Fruit fly (Drosophila melanogaster) whole organism, embryonic: ENCODE measurements around the gene Irbp.

Experiments used
- ATbp ChIP-seq: fragments of 200-800 bp; sonication (Bioruptor generic); optimal IDR thresholded peaks from 2 replicates; lab custom pipeline; 2017; ENCODE audit warnings: missing biosample characterization, mild to moderate bottlenecking, missing genetic modification characterization, missing genetic modification reagents
- Abd-B ChIP-seq: fragments of 200-800 bp; sonication (Bioruptor generic); optimal IDR thresholded peaks from 2 replicates; lab custom pipeline; 2018; ENCODE audit warnings: missing biosample characterization, mild to moderate bottlenecking, missing genetic modification characterization, moderate library complexity
- Atf6 ChIP-seq: fragments of 200-800 bp; sonication (Bioruptor generic); IDR thresholded peaks from 2 replicates; pipeline ENCODE4 v1.3.6; 2022; ENCODE audit warnings: missing biosample characterization, missing genetic modification characterization
- CG10366 ChIP-seq: fragments of 200-800 bp; sonication (Bioruptor generic); IDR thresholded peaks from 2 replicates; pipeline ENCODE4 v1.3.6; 2022; ENCODE audit warnings: missing biosample characterization, missing genetic modification characterization
- CG12219 ChIP-seq: fragments of 200-800 bp; sonication (Bioruptor generic); optimal IDR thresholded peaks from 3 replicates; lab custom pipeline; 2018; ENCODE audit warnings: missing biosample characterization, mild to moderate bottlenecking, missing genetic modification characterization
- CG13424 ChIP-seq: fragments of 200-800 bp; sonication (Bioruptor generic); optimal IDR thresholded peaks from 2 replicates; lab custom pipeline; 2019; ENCODE audit warnings: missing biosample characterization, mild to moderate bottlenecking, missing genetic modification characterization, moderate library complexity
- CG14965 ChIP-seq: fragments of 200-800 bp; sonication (Bioruptor generic); optimal IDR thresholded peaks from 2 replicates; lab custom pipeline; 2016; ENCODE audit warnings: missing biosample characterization, missing genetic modification characterization, borderline replicate concordance
- CG15269 ChIP-seq: fragments of 200-800 bp; sonication (Bioruptor generic); optimal IDR thresholded peaks from 2 replicates; lab custom pipeline; 2018; ENCODE audit warnings: missing biosample characterization, mild to moderate bottlenecking, missing genetic modification characterization, moderate library complexity
- CG17829 ChIP-seq: fragments of 200-800 bp; optimal IDR thresholded peaks from 2 replicates; lab custom pipeline; 2019; ENCODE audit warnings: missing biosample characterization, mild to moderate bottlenecking, missing genetic modification characterization, moderate library complexity
- CG1832 ChIP-seq: fragments of 200-800 bp; sonication (Bioruptor generic); optimal IDR thresholded peaks from 2 replicates; lab custom pipeline; 2017; ENCODE audit warnings: missing biosample characterization, mild to moderate bottlenecking, missing genetic modification characterization, inconsistent platforms
- CG18476 ChIP-seq: fragments of 200-800 bp; sonication (Bioruptor generic); optimal IDR thresholded peaks from 2 replicates; lab custom pipeline; 2016; ENCODE audit warnings: missing biosample characterization, mild to moderate bottlenecking, missing genetic modification characterization
- CG2199 ChIP-seq: fragments of 200-800 bp; sonication (Bioruptor generic); IDR thresholded peaks from 3 replicates; pipeline ENCODE4 v1.3.6; 2022; ENCODE audit warnings: missing biosample characterization, missing genetic modification characterization
- CG2712 ChIP-seq: fragments of 200-800 bp; optimal IDR thresholded peaks from 3 replicates; lab custom pipeline; 2019; ENCODE audit warnings: missing biosample characterization, mild to moderate bottlenecking, missing genetic modification characterization, moderate library complexity
- CG4282 ChIP-seq: fragments of 200-800 bp; sonication (Bioruptor generic); optimal IDR thresholded peaks from 2 replicates; lab custom pipeline; 2016; ENCODE audit warnings: missing biosample characterization, missing genetic modification characterization
- CG4617 ChIP-seq: fragments of 200-800 bp; sonication (Bioruptor generic); optimal IDR thresholded peaks from 3 replicates; lab custom pipeline; 2016; ENCODE audit warnings: missing biosample characterization, missing genetic modification characterization, borderline replicate concordance
- CG6272 ChIP-seq: fragments of 200-800 bp; sonication (Bioruptor generic); IDR thresholded peaks from 2 replicates; pipeline ENCODE4 v1.3.6; 2022; ENCODE audit warnings: missing biosample characterization, missing genetic modification characterization
- CG6654 ChIP-seq: fragments of 200-800 bp; sonication (Bioruptor generic); optimal IDR thresholded peaks from 2 replicates; lab custom pipeline; 2017; ENCODE audit warnings: missing biosample characterization, mild to moderate bottlenecking, missing genetic modification characterization
- CG7745 ChIP-seq: fragments of 200-800 bp; sonication (Bioruptor generic); optimal IDR thresholded peaks from 2 replicates; lab custom pipeline; 2018; ENCODE audit warnings: missing biosample characterization, mild to moderate bottlenecking, missing genetic modification characterization, moderate library complexity
- CHES-1-like ChIP-seq: fragments of 200-800 bp; sonication (Bioruptor generic); optimal IDR thresholded peaks from 2 replicates; lab custom pipeline; 2016; ENCODE audit warnings: missing biosample characterization, missing genetic modification characterization
- CrebB ChIP-seq: fragments of 200-800 bp; sonication (Bioruptor generic); optimal IDR thresholded peaks from 3 replicates; lab custom pipeline; 2018; ENCODE audit warnings: missing biosample characterization, mild to moderate bottlenecking, missing genetic modification characterization
- Ets97D ChIP-seq: fragments of 200-800 bp; sonication (Bioruptor generic); optimal IDR thresholded peaks from 3 replicates; lab custom pipeline; 2016; ENCODE audit warnings: missing biosample characterization, missing genetic modification characterization
- H2.0 ChIP-seq: fragments of 200-800 bp; sonication (Bioruptor generic); IDR thresholded peaks from 2 replicates; pipeline ENCODE4 v1.3.6; 2022; ENCODE audit warnings: missing biosample characterization, missing genetic modification characterization
- HLH4C ChIP-seq: fragments of 200-800 bp; sonication (Bioruptor generic); IDR thresholded peaks from 3 replicates; pipeline ENCODE4 v1.3.6; 2022; ENCODE audit warnings: missing biosample characterization, missing genetic modification characterization; ENCODE audit not compliant: partially characterized antibody
- Hey ChIP-seq: fragments of 200-800 bp; sonication (Bioruptor generic); optimal IDR thresholded peaks from 3 replicates; lab custom pipeline; 2018; ENCODE audit warnings: missing biosample characterization, mild to moderate bottlenecking, missing genetic modification characterization
- Hr78 ChIP-seq, 2 experiments: fragments of 200-800 bp in 1 of 2; fragments of >200 bp in 1 of 2; sonication (Bioruptor generic) in 1 of 2; optimal IDR thresholded peaks; 2 replicates each; lab custom pipeline; 2017 to 2019; ENCODE audit warnings: missing biosample characterization in 2 of 2, missing genetic modification characterization in 2 of 2, mild to moderate bottlenecking in 1 of 2, moderate library complexity in 1 of 2
- Nf-YA ChIP-seq: fragments of 200-800 bp; sonication (Bioruptor generic); IDR thresholded peaks from 2 replicates; pipeline ENCODE4 v1.3.6; 2022; ENCODE audit warnings: missing biosample characterization, missing genetic modification characterization
- Nf-YC ChIP-seq: fragments of 200-800 bp; optimal IDR thresholded peaks from 3 replicates; lab custom pipeline; 2019; ENCODE audit warnings: missing biosample characterization, mild to moderate bottlenecking, missing genetic modification characterization, moderate library complexity
- Scr ChIP-seq: fragments of 200-800 bp; sonication (Bioruptor generic); IDR thresholded peaks from 2 replicates; pipeline ENCODE4 v1.3.6; 2022; ENCODE audit warnings: missing biosample characterization, missing genetic modification characterization; ENCODE audit not compliant: partially characterized antibody
- Xbp1 ChIP-seq: fragments of 200-800 bp; sonication (Bioruptor generic); optimal IDR thresholded peaks from 3 replicates; lab custom pipeline; 2016; ENCODE audit warnings: missing biosample characterization, mild to moderate bottlenecking, missing genetic modification characterization
- amos ChIP-seq: fragments of 200-800 bp; sonication (Bioruptor generic); IDR thresholded peaks from 2 replicates; pipeline ENCODE4 v1.3.6; 2022; ENCODE audit warnings: missing biosample characterization, missing genetic modification characterization; ENCODE audit not compliant: partially characterized antibody
- ase ChIP-seq: fragments of 200-800 bp; sonication (Bioruptor generic); IDR thresholded peaks from 3 replicates; pipeline ENCODE4 v1.3.6; 2022; ENCODE audit warnings: missing biosample characterization, missing genetic modification characterization
- bigmax ChIP-seq: fragments of 200-800 bp; sonication (Bioruptor generic); optimal IDR thresholded peaks from 2 replicates; lab custom pipeline; 2018; ENCODE audit warnings: missing biosample characterization, mild to moderate bottlenecking, missing genetic modification characterization
- dmrt11E ChIP-seq: fragments of 200-800 bp; sonication (Bioruptor generic); optimal IDR thresholded peaks from 3 replicates; lab custom pipeline; 2018; ENCODE audit warnings: missing biosample characterization, mild to moderate bottlenecking, missing genetic modification characterization, moderate library complexity
- ftz-f1 ChIP-seq: fragments of 200-800 bp; sonication (Bioruptor generic); optimal IDR thresholded peaks from 2 replicates; lab custom pipeline; 2016; ENCODE audit warnings: missing biosample characterization, missing genetic modification characterization
- gem ChIP-seq: fragments of 200-800 bp; sonication (Bioruptor generic); optimal IDR thresholded peaks from 2 replicates; lab custom pipeline; 2019; ENCODE audit warnings: missing biosample characterization, mild to moderate bottlenecking, missing genetic modification characterization, moderate library complexity
- gfzf ChIP-seq: fragments of 200-800 bp; sonication (Bioruptor generic); optimal IDR thresholded peaks from 2 replicates; lab custom pipeline; 2016; ENCODE audit warnings: missing biosample characterization, mild to moderate bottlenecking, missing genetic modification characterization, moderate library complexity
- insv ChIP-seq, 2 experiments: fragments of 200-800 bp; sonication (Bioruptor generic); optimal IDR thresholded peaks; 3 replicates each; lab custom pipeline; 2016 to 2018; ENCODE audit warnings: missing biosample characterization in 2 of 2, missing genetic modification characterization in 2 of 2
- nmo ChIP-seq: fragments of 200-800 bp; sonication (Bioruptor generic); optimal IDR thresholded peaks from 2 replicates; lab custom pipeline; 2018; ENCODE audit warnings: missing biosample characterization, mild to moderate bottlenecking, missing genetic modification characterization, moderate library complexity
- oc ChIP-seq: fragments of 200-800 bp; sonication (Bioruptor generic); optimal IDR thresholded peaks from 2 replicates; lab custom pipeline; 2018; ENCODE audit warnings: missing biosample characterization, mild to moderate bottlenecking, missing genetic modification characterization, moderate library complexity
- p53 ChIP-seq: fragments of 200-800 bp; sonication (Bioruptor generic); optimal IDR thresholded peaks from 2 replicates; lab custom pipeline; 2016; ENCODE audit warnings: missing biosample characterization, missing genetic modification characterization
- pan ChIP-seq, 4 experiments: fragments of >200 bp in 3 of 4; fragments of 200-800 bp in 1 of 4; sonication (Bioruptor generic) in 1 of 4; optimal IDR thresholded peaks in 3 of 4; IDR thresholded peaks in 1 of 4; 2 replicates each; pipeline versions ENCODE4 v1.3.6 to Lab custom; 2017 to 2022; ENCODE audit warnings: missing biosample characterization in 2 of 4, missing genetic modification characterization in 2 of 4, mixed read lengths in 1 of 4
- prd ChIP-seq, 3 experiments: fragments of >200 bp in 2 of 3; fragments of 200-800 bp in 1 of 3; sonication (Bioruptor generic) in 1 of 3; optimal IDR thresholded peaks in 2 of 3; IDR thresholded peaks in 1 of 3; 2 replicates in 2 of 3; 3 replicates in 1 of 3; pipeline versions ENCODE4 v1.3.6 to Lab custom; 2017 to 2022; ENCODE audit warnings: missing biosample characterization in 1 of 3, missing genetic modification characterization in 1 of 3
- pum ChIP-seq: fragments of 200-800 bp; sonication (Bioruptor generic); optimal IDR thresholded peaks from 2 replicates; lab custom pipeline; 2016; ENCODE audit warnings: missing biosample characterization, missing genetic modification characterization
- ranshi ChIP-seq: fragments of 200-800 bp; sonication (Bioruptor generic); IDR thresholded peaks from 2 replicates; pipeline ENCODE4 v1.3.6; 2022; ENCODE audit warnings: missing biosample characterization, missing genetic modification characterization
- rib ChIP-seq: fragments of 200-800 bp; sonication (Bioruptor generic); IDR thresholded peaks from 2 replicates; pipeline ENCODE4 v1.3.6; 2022; ENCODE audit warnings: missing biosample characterization, missing genetic modification characterization
- trh ChIP-seq: fragments of 200-800 bp; sonication (Bioruptor generic); optimal IDR thresholded peaks from 2 replicates; lab custom pipeline; 2016; ENCODE audit warnings: missing biosample characterization, missing genetic modification characterization
- ttk ChIP-seq: fragments of 200-800 bp; sonication (Bioruptor generic); IDR thresholded peaks from 2 replicates; pipeline ENCODE4 v2.1.2; 2022; ENCODE audit warnings: missing biosample characterization, missing genetic modification characterization

The Irbp gene

DNA sequence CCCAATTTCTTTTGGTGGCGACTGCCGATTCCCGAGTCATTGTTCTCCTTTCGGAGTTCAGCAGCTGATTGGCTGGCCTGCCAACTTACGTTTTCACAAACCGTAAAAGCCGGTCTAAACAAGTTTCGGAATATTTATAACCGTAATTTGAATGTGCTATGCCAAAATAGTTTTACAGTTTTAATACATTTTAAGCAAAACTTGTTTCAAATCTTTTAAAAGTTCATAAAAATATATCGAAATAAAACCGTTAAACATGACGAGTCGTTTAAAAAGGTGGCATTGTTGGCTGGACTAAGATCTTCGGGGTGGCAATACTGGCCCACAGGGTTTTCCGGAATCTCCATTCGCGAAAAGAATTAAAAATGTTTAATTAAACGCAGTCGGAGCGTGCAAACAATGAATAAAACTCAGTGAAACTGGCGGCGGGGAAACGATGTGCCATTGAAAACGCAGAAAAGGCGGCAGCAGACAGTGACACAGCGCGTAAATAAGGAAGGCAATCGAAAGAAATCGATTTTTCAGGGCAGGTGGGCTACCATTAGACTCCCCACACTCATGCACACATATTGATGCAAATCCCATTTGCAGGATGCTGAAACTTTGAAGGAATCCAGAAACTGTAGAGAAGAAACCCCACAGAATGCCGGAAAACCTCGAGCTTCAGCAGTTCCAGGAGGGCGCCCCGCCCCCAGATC is 25.8 kb downstream of the Irbp start, which contains the start of the genes Exd2 and CG5281 (continued):
- peak; percentile 44 for TF ChIP-seq CG17829
- TF ChIP-seq Nf-YC (tag; lab: Kevin White, UChicago): peak; percentile 25
- TF ChIP-seq trh: no peak
- TF ChIP-seq CG6654 (GFP tag; lab: Kevin White, UChicago): no peak
- TF ChIP-seq rib (GFP tag; lab: Robert Waterston, UW): no peak
- no peak for TF ChIP-seq CG7745 (tag; lab: Kevin White, UChicago)
- peak; percentile 67 for TF ChIP-seq CG15269 (tag; lab: Kevin White, UChicago)
- TF ChIP-seq Hey: peak; percentile 21
- no peak for TF ChIP-seq gem (tag; lab: Kevin White, UChicago)
- TF ChIP-seq pan (optimal IDR thresholded peaks at IDR 0.05; lab: Kevin White, UChicago): no peak
- no peak for TF ChIP-seq pan (GFP tag; optimal IDR thresholded peaks at IDR 0.05 in 1 of 2, IDR thresholded peaks at IDR 0.05 in 1 of 2)
- no peak for TF ChIP-seq Hr78 (GFP tag; optimal IDR thresholded peaks at IDR 0.05; lab: Kevin White, UChicago)
- peak; percentile 47 for TF ChIP-seq CG2712 (tag; lab: Kevin White, UChicago)
- TF ChIP-seq CG1832 (GFP tag; lab: Kevin White, UChicago): no peak
- TF ChIP-seq CG6272 (GFP tag; lab: Robert Waterston, UW): no peak
- no peak for TF ChIP-seq bigmax (GFP tag; lab: Kevin White, UChicago)
- no peak; the same call in 1 of the 2 replicates for TF ChIP-seq H2.0
- TF ChIP-seq HLH4C: no peak
- TF ChIP-seq CHES-1-like: peak; percentile 45
- TF ChIP-seq nmo (GFP tag; lab: Kevin White, UChicago): peak; percentile 63
- TF ChIP-seq ranshi: no peak
- peak; percentile 17; the same call in 1 of the 2 replicates for TF ChIP-seq Atf6 (GFP tag; lab: Robert Waterston, UW)
- TF ChIP-seq insv (GFP tag; optimal IDR thresholded peaks at IDR 0.05; lab: Kevin White, UChicago): peak in 1 of 2 experiments; percentile 23
- TF ChIP-seq Ets97D (GFP tag; lab: Kevin White, UChicago): peak; percentile 91
- TF ChIP-seq Abd-B: peak; percentile 53
- no peak for TF ChIP-seq CG4282
- TF ChIP-seq CG18476 (GFP tag; lab: Kevin White, UChicago): peak; percentile 41
- no peak for TF ChIP-seq prd (optimal IDR thresholded peaks at IDR 0.05; lab: Kevin White, UChicago)
- TF ChIP-seq prd (GFP tag; IDR thresholded peaks at IDR 0.05; lab: Robert Waterston, UW): 0 out of 3 replicates have a peak, but pooled peaks have one; percentile 22
- no peak for TF ChIP-seq ftz-f1 (GFP tag; lab: Kevin White, UChicago)
- TF ChIP-seq ATbp (GFP tag; lab: Kevin White, UChicago): no peak
- TF ChIP-seq gfzf: peak; percentile 26
- TF ChIP-seq CG2199 (GFP tag; lab: Robert Waterston, UW): no peak
- peak; percentile 74 for TF ChIP-seq CG4617
- no peak for TF ChIP-seq ttk
- TF ChIP-seq Scr: peak; percentile 48; the same call in 1 of the 2 replicates
- no peak for TF ChIP-seq ase (GFP tag; lab: Robert Waterston, UW)
- TF ChIP-seq pum (GFP tag; lab: Kevin White, UChicago): peak; percentile 49
- 0 out of 2 replicates have a peak, but pooled peaks have one; percentile 27 for TF ChIP-seq Nf-YA (GFP tag; lab: Robert Waterston, UW)
- peak; percentile 34; the same call in 1 of the 2 replicates for TF ChIP-seq amos (GFP tag; lab: Robert Waterston, UW)
- peak; percentile 30 for TF ChIP-seq CG12219 (GFP tag; lab: Kevin White, UChicago)
- TF ChIP-seq CG14965 (GFP tag; lab: Kevin White, UChicago): no peak
- TF ChIP-seq p53 (GFP tag; lab: Kevin White, UChicago): peak; percentile 26
- TF ChIP-seq oc: no peak
- TF ChIP-seq CrebB: peak; percentile 52
- TF ChIP-seq CG13424: peak; percentile 66
- TF ChIP-seq Xbp1 (GFP tag; lab: Kevin White, UChicago): peak; percentile 77
- peak; percentile 31; the same call in 1 of the 2 replicates for TF ChIP-seq CG10366 (GFP tag; lab: Robert Waterston, UW)
- TF ChIP-seq dmrt11E: peak; percentile 59
